Worm (Caenorhabditis elegans) whole organism, young adult: ENCODE results near the gene W08F4.3.

ENCODE experiments used
- F55B11.4 ChIP-seq: sonication (generic microtip); optimal IDR thresholded peaks from 2 replicates; lab custom pipeline; 2016; ENCODE audit warnings: missing compliant biosample characterization, missing genetic modification characterization, borderline replicate concordance; ENCODE audit not compliant: insufficient read depth
- athp-1 ChIP-seq: sonication (generic microtip); optimal IDR thresholded peaks from 2 replicates; lab custom pipeline; 2017; ENCODE audit warnings: mild to moderate bottlenecking, missing genetic modification characterization, missing compliant biosample characterization
- dox-1 ChIP-seq: fragments of 200-800 bp; sonication (Bioruptor generic); IDR thresholded peaks from 2 replicates; pipeline ENCODE4 v1.3.6; 2022; ENCODE audit warnings: missing genetic modification reagents, missing genetic modification characterization, missing compliant biosample characterization
- mcd-1 ChIP-seq: fragments of 200-800 bp; sonication (Bioruptor generic); IDR thresholded peaks from 2 replicates; pipeline ENCODE4 v1.3.6; 2022; ENCODE audit warnings: missing genetic modification reagents, missing genetic modification characterization, missing compliant biosample characterization
- nfya-1 ChIP-seq: sonication (generic microtip); optimal IDR thresholded peaks from 2 replicates; lab custom pipeline; 2017; ENCODE audit warnings: antibody characterized with exemption, missing compliant biosample characterization, missing genetic modification characterization, borderline replicate concordance; ENCODE audit not compliant: insufficient read depth
- nhr-120 ChIP-seq: fragments of 200-800 bp; sonication (Bioruptor generic); IDR thresholded peaks from 2 replicates; pipeline ENCODE4 v1.3.6; 2022; ENCODE audit warnings: missing genetic modification characterization, missing compliant biosample characterization
- pha-4 ChIP-seq: fragments of 150-350 bp; sonication (generic microtip); optimal IDR thresholded peaks from 2 replicates; lab custom pipeline; 2014; ENCODE audit warnings: missing biosample characterization, missing genetic modification reagents, missing genetic modification characterization
- snpc-4 ChIP-seq, 5 experiments: fragments of 150-350 bp in 1 of 5; sonication (generic microtip) in 4 of 5; optimal IDR thresholded peaks; 2 replicates each; lab custom pipeline; 2014 to 2018; ENCODE audit warnings: missing genetic modification characterization in 5 of 5, missing biosample characterization in 3 of 5, antibody characterized with exemption in 2 of 5, mild to moderate bottlenecking in 2 of 5, missing compliant biosample characterization in 2 of 5, missing genotype in 2 of 5, moderate library complexity in 2 of 5, missing genetic modification reagents in 1 of 5

DNA sequence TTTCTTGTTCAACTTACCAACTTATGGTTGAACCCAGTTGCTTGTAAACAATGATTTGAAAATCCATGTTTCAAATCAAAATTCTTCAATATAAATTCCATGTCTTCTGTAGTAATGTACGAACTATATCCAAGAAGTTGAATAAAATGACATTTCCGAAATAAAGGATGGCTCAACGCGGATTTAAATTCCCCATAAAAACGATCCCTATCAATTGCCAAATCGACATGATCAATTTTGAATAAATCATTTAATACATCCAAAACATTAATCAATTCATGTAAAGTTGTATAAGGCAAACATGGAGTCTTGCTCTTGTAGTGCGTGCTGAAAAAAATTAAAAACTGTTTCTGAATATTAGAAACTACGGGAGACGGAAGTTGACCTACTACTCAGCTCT is 10.7 kb downstream of the W08F4.3 start, which contains the start of gene W08F4.10:
- TF ChIP-seq dox-1 (GFP tag; lab: Robert Waterston, UW), result no peak
- no peak for TF ChIP-seq F55B11.4 (tag; lab: Kevin White, UChicago)
- TF ChIP-seq pha-4 (tag; lab: Kevin White, UChicago), result no peak
- no peak for TF ChIP-seq snpc-4 (GFP tag; optimal IDR thresholded peaks at IDR 0.05; lab: Kevin White, UChicago)
- TF ChIP-seq snpc-4 (tag; optimal IDR thresholded peaks at IDR 0.05; lab: Kevin White, UChicago), result no peak
- no peak for TF ChIP-seq nfya-1 (tag; lab: Kevin White, UChicago)
- no peak for TF ChIP-seq nhr-120
- no peak for TF ChIP-seq mcd-1
- TF ChIP-seq athp-1 (tag; lab: Kevin White, UChicago), result no peak
